Worm (Caenorhabditis elegans) whole organism, L3 larva: ENCODE results near the gene H08J19.1.

Experiments used
- R02D3.7 ChIP-seq: fragments of 150-350 bp; optimal IDR thresholded peaks from 2 replicates; lab custom pipeline; 2014; ENCODE audit warnings: missing biosample characterization, missing genetic modification characterization
- aly-2 ChIP-seq: fragments of 150-350 bp; optimal IDR thresholded peaks from 2 replicates; lab custom pipeline; 2014; ENCODE audit warnings: missing biosample characterization, missing genetic modification characterization
- ama-1 ChIP-seq: fragments of 150-350 bp; optimal IDR thresholded peaks from 2 replicates; lab custom pipeline; 2018
- egl-27 ChIP-seq: sonication (generic microtip); optimal IDR thresholded peaks from 4 replicates; lab custom pipeline; 2017; ENCODE audit warnings: missing biosample characterization, missing genetic modification reagents, missing genetic modification characterization
- egl-5 ChIP-seq: fragments of 150-350 bp; optimal IDR thresholded peaks from 2 replicates; lab custom pipeline; 2017; ENCODE audit warnings: missing biosample characterization, missing genetic modification reagents, missing genetic modification characterization, inconsistent platforms
- elt-1 ChIP-seq: fragments of 150-350 bp; optimal IDR thresholded peaks from 2 replicates; lab custom pipeline; 2014; ENCODE audit warnings: missing biosample characterization, missing genetic modification characterization
- pha-4 ChIP-seq: fragments of 150-350 bp; optimal IDR thresholded peaks from 2 replicates; lab custom pipeline; 2014; ENCODE audit warnings: missing biosample characterization, missing genetic modification reagents, missing genetic modification characterization
- pqm-1 ChIP-seq: fragments of 150-350 bp; optimal IDR thresholded peaks from 2 replicates; lab custom pipeline; 2017; ENCODE audit warnings: missing biosample characterization, missing genetic modification characterization, inconsistent platforms
- snpc-4 ChIP-seq: fragments of 150-350 bp; optimal IDR thresholded peaks from 2 replicates; lab custom pipeline; 2014; ENCODE audit warnings: missing biosample characterization, missing genetic modification characterization
- unc-62 ChIP-seq: fragments of 150-350 bp; sonication (generic microtip); optimal IDR thresholded peaks from 4 replicates; lab custom pipeline; 2014; ENCODE audit warnings: missing biosample characterization, missing genetic modification reagents, missing genetic modification characterization
- zag-1 ChIP-seq: fragments of 150-350 bp; optimal IDR thresholded peaks from 2 replicates; lab custom pipeline; 2014; ENCODE audit warnings: missing biosample characterization, missing genetic modification characterization
- ztf-11 ChIP-seq: fragments of 150-350 bp; optimal IDR thresholded peaks from 2 replicates; lab custom pipeline; 2014; ENCODE audit warnings: missing biosample characterization, missing genetic modification characterization

- TF ChIP-seq pha-4 (tag; lab: Kevin White, UChicago) (no peak), R02D3.7 (tag; lab: Kevin White, UChicago) (no peak), snpc-4 (tag; lab: Kevin White, UChicago) (no peak), aly-2 (no peak), elt-1 (no peak), ztf-11 (tag; lab: Kevin White, UChicago) (no peak), pqm-1 (tag; lab: Kevin White, UChicago) (no peak), ama-1 (no peak), zag-1 (tag; lab: Kevin White, UChicago) (no peak), unc-62 (GFP tag; lab: Kevin White, UChicago) (no peak), egl-5 (tag; lab: Kevin White, UChicago) (no peak), egl-27 (tag; lab: Kevin White, UChicago) (no peak)
Observed at ce11 chrX:15650919-15651420, 8.2 kb downstream of the H08J19.1 start, which contains the start of gene F59D12.3.
